Worm (Caenorhabditis elegans): ENCODE measurements around the gene srx-130.

ce11 chrV:13878226-13878625, 35.0 kb downstream of the srx-130 start:
- TF ChIP-seq B0310.2 (tag; optimal IDR thresholded peaks at IDR 0.05) (no peak), sea-1 (GFP tag; conservative IDR thresholded peaks at IDR 0.05) (no peak), ama-1 (optimal IDR thresholded peaks at IDR 0.05) (no peak), flt-1 (GFP tag; IDR thresholded peaks at IDR 0.05) (no peak), ets-7 (tag; optimal IDR thresholded peaks at IDR 0.05) (no peak), hmbx-1 (tag; optimal IDR thresholded peaks at IDR 0.05) (no peak), hmg-4 (GFP tag; optimal IDR thresholded peaks at IDR 0.05) (no peak), ceh-13 (GFP tag; optimal IDR thresholded peaks at IDR 0.05) (no peak), aly-1 (tag; optimal IDR thresholded peaks at IDR 0.05) (no peak)

All from whole organism, early embryonic.